Worm (Caenorhabditis elegans): ENCODE data around the gene dyf-4.

- TF ChIP-seq nhr-25 (tag; optimal IDR thresholded peaks at IDR 0.05) (no peak), lin-13 (GFP tag; optimal IDR thresholded peaks at IDR 0.05) (no peak)
These were observed 15.2 kb upstream of the dyf-4 start, which contains the start of gene F45D3.2 for ce11 chrV:12540739-12541138.

Data from whole organism, L2 larva.